Fruit fly (Drosophila melanogaster) whole organism, wandering third instar larva: ENCODE results near the gene CG9674.

ENCODE experiments used
- Abd-B ChIP-seq: fragments of >200 bp; optimal IDR thresholded peaks from 2 replicates; lab custom pipeline; 2017; ENCODE audit warnings: missing biosample characterization, missing genetic modification characterization
- HLH106 ChIP-seq: fragments of 200-800 bp; optimal IDR thresholded peaks from 3 replicates; lab custom pipeline; 2019; ENCODE audit warnings: missing biosample characterization, mild to moderate bottlenecking, missing genetic modification characterization, moderate library complexity
- Hr78 ChIP-seq: fragments of >200 bp; optimal IDR thresholded peaks from 2 replicates; lab custom pipeline; 2017; ENCODE audit warnings: missing biosample characterization, missing genetic modification characterization
- Myc ChIP-seq: fragments of >200 bp; optimal IDR thresholded peaks from 2 replicates; lab custom pipeline; 2017
- Rel ChIP-seq, 2 experiments: fragments of 200-800 bp; sonication (Bioruptor generic) in 1 of 2; optimal IDR thresholded peaks; 2 replicates in 1 of 2; 3 replicates in 1 of 2; lab custom pipeline; 2016 to 2019; ENCODE audit warnings: mild to moderate bottlenecking in 2 of 2, missing biosample characterization in 2 of 2, missing genetic modification characterization in 2 of 2, moderate library complexity in 1 of 2
- Sp1 ChIP-seq: fragments of 200-800 bp; sonication (Bioruptor generic); optimal IDR thresholded peaks from 3 replicates; lab custom pipeline; 2019; ENCODE audit warnings: missing biosample characterization, mild to moderate bottlenecking, missing genetic modification characterization, moderate library complexity
- brk ChIP-seq: fragments of 200-800 bp; sonication (Bioruptor generic); optimal IDR thresholded peaks from 2 replicates; lab custom pipeline; 2016; ENCODE audit warnings: missing biosample characterization, mild to moderate bottlenecking, missing genetic modification characterization
- pan ChIP-seq: fragments of >200 bp; optimal IDR thresholded peaks from 2 replicates; lab custom pipeline; 2017

- TF ChIP-seq pan (lab: Kevin White, UChicago) (no peak), Abd-B (no peak), HLH106 (tag; lab: Kevin White, UChicago) (no peak), Sp1 (GFP tag; lab: Kevin White, UChicago) (no peak), Hr78 (GFP tag; lab: Kevin White, UChicago) (no peak), Myc (no peak), Rel (GFP tag; optimal IDR thresholded peaks at IDR 0.05; lab: Kevin White, UChicago) (no peak), Rel (tag; optimal IDR thresholded peaks at IDR 0.05; lab: Kevin White, UChicago) (no peak), brk (GFP tag; lab: Kevin White, UChicago) (no peak)
Observed at dm6 chr3L:16855287-16855686, 47.8 kb upstream of the CG9674 start.
